Worm (Caenorhabditis elegans): Measurements from ENCODE around the gene C28A5.1.
A peak's percentile ranks its signal among the peaks of the same experiment; 100 is the strongest.

The C28A5.1 gene

ce11 chrIII:4391938-4392337 is 42.2 kb downstream of the C28A5.1 start:
- TF ChIP-seq aha-1 (tag) (peak; percentile 38), lin-15B (tag; optimal IDR thresholded peaks at IDR 0.05) (no peak)

- TF ChIP-seq F37D6.2 (tag; optimal IDR thresholded peaks at IDR 0.05) (no peak), tag-97 (GFP tag; IDR thresholded peaks at IDR 0.05) (no peak), lin-15B (tag; optimal IDR thresholded peaks at IDR 0.05) (no peak), sdz-12 (GFP tag; optimal IDR thresholded peaks at IDR 0.05) (no peak), mes-2 (tag; optimal IDR thresholded peaks at IDR 0.05; ENCODE audit: poor library complexity, severe bottlenecking) (no peak), zfp-2 (tag; optimal IDR thresholded peaks at IDR 0.05) (no peak), ZK546.5 (tag; optimal IDR thresholded peaks at IDR 0.05) (no peak), ztf-7 (tag; optimal IDR thresholded peaks at IDR 0.05) (no peak), aly-2 (tag; optimal IDR thresholded peaks at IDR 0.05) (no peak), egl-27 (tag; optimal IDR thresholded peaks at IDR 0.05) (no peak), nhr-6 (tag; optimal IDR thresholded peaks at IDR 0.05) (no peak), lin-29 (GFP tag; IDR thresholded peaks at IDR 0.05) (no peak)
Measured at ce11 chrIII:4391319-4391718, 42.8 kb downstream of the C28A5.1 start.

ce11 chrIII:4390421-4390820 is 43.7 kb downstream of the C28A5.1 start:
- TF ChIP-seq lin-38 (GFP tag; IDR thresholded peaks at IDR 0.05) (no peak), zfp-2 (tag; optimal IDR thresholded peaks at IDR 0.05) (no peak), T26A8.4 (GFP tag; IDR thresholded peaks at IDR 0.05) (no peak), ceh-82 (tag; optimal IDR thresholded peaks at IDR 0.05) (no peak), hif-1 (tag; optimal IDR thresholded peaks at IDR 0.05) (no peak), nhr-42 (GFP tag; IDR thresholded peaks at IDR 0.05) (no peak), mxl-2 (GFP tag; conservative IDR thresholded peaks at IDR 0.05) (no peak), hmg-1.1 (GFP tag; IDR thresholded peaks at IDR 0.05) (no peak), nhr-102 (tag; optimal IDR thresholded peaks at IDR 0.05) (no peak), F26F4.8 (GFP tag; conservative IDR thresholded peaks at IDR 0.05) (no peak), F44E2.7 (GFP tag; IDR thresholded peaks at IDR 0.05) (no peak), nhr-111 (GFP tag; optimal IDR thresholded peaks at IDR 0.05) (no peak)

ce11 chrIII:4384487-4384886 is 49.7 kb downstream of the C28A5.1 start, which contains the start of gene pals-28:
TSS of gene pals-28 (plus strand) at chrIII:4384787.
- TF ChIP-seq madf-9 (GFP tag; conservative IDR thresholded peaks at IDR 0.05): no peak
- no peak for TF ChIP-seq unc-130 (GFP tag; optimal IDR thresholded peaks at IDR 0.05)
- TF ChIP-seq F49E8.2 (tag; optimal IDR thresholded peaks at IDR 0.05; ENCODE audit: borderline replicate concordance): no peak
- TF ChIP-seq ceh-20 (GFP tag; IDR thresholded peaks at IDR 0.05): no peak
- no peak for TF ChIP-seq spr-3 (GFP tag; optimal IDR thresholded peaks at IDR 0.05)
- TF ChIP-seq nhr-11 (tag; optimal IDR thresholded peaks at IDR 0.05): no peak
- no peak for TF ChIP-seq lin-38 (GFP tag; IDR thresholded peaks at IDR 0.05)
- TF ChIP-seq Y5F2A.4 (GFP tag; optimal IDR thresholded peaks at IDR 0.05): no peak
- no peak for TF ChIP-seq arid-1 (GFP tag; conservative IDR thresholded peaks at IDR 0.05)
- no peak for TF ChIP-seq mes-2 (tag; optimal IDR thresholded peaks at IDR 0.05; ENCODE audit: poor library complexity, severe bottlenecking)
- no peak for TF ChIP-seq fkh-10 (GFP tag; optimal IDR thresholded peaks at IDR 0.05)
- TF ChIP-seq snpc-1.2 (GFP tag; IDR thresholded peaks at IDR 0.05): no peak
- no peak for TF ChIP-seq F26F4.8 (GFP tag; conservative IDR thresholded peaks at IDR 0.05)
- no peak for TF ChIP-seq nhr-102 (tag; optimal IDR thresholded peaks at IDR 0.05)
- no peak for TF ChIP-seq R02D3.7 (tag; optimal IDR thresholded peaks at IDR 0.05)
- TF ChIP-seq tag-97 (GFP tag; IDR thresholded peaks at IDR 0.05): no peak
- no peak for TF ChIP-seq vab-7 (GFP tag; IDR thresholded peaks at IDR 0.05)

Measured in whole organism, L4 larva.